Worm (Caenorhabditis elegans): ENCODE measurements around the gene C09B9.85.

Gene C09B9.85

DNA sequence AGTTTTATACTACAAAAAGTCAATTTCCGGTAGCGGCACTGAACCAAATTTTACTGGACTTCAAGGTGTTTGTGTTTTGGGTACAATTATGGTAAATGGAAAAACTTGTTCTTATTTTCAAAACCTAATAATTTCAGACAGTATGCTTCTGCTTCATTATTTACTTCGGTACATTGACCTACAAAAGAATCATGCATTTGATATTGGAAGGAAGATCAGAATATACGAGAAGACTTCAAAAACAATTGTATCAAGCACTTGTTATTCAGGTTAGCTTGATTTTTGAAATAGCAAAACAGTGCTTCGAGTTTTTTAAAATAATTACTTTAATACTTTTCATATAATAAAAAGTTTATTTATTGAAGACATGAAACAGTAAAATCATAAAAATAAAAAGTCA, 32.4 kb downstream of the C09B9.85 start:
- no peak for TF ChIP-seq pes-1 (GFP tag; IDR thresholded peaks at IDR 0.05)

DNA sequence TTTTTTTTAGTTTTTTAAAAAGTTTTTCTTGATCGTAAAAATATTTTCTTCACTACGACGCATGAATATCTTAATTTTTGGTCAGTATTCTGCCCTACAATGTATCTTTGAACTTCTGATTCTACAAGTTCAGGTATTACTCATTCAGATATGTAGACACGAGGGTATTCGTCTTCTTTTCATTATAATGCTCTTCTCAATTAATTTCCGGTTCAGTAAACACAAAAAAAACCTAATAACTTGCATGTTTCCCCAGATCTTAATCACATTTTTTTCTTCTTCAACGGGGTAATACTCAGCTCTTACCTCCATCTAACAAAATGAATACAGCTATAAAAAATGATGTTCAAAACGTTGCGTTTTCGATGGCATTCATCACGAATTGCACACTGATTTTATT, 33.5 kb downstream of the C09B9.85 start, which contains the start of gene str-162:
TSS of gene str-162 (plus strand) at position 301 of the 400 bp plus-strand sequence.
- TF ChIP-seq ets-7 (tag; optimal IDR thresholded peaks at IDR 0.05) (no peak), tbx-11 (GFP tag; IDR thresholded peaks at IDR 0.05) (no peak), ceh-36 (tag; optimal IDR thresholded peaks at IDR 0.05) (no peak), F13C5.2 (tag; optimal IDR thresholded peaks at IDR 0.05) (no peak), ceh-13 (GFP tag; optimal IDR thresholded peaks at IDR 0.05) (no peak), flt-1 (GFP tag; IDR thresholded peaks at IDR 0.05) (no peak), tbx-37 (GFP tag; conservative IDR thresholded peaks at IDR 0.05) (no peak), sea-1 (GFP tag; conservative IDR thresholded peaks at IDR 0.05) (no peak), scrt-1 (GFP tag; IDR thresholded peaks at IDR 0.05) (no peak), hmbx-1 (tag; optimal IDR thresholded peaks at IDR 0.05) (no peak), aly-1 (tag; optimal IDR thresholded peaks at IDR 0.05) (no peak), B0310.2 (tag; optimal IDR thresholded peaks at IDR 0.05) (no peak), hmg-4 (GFP tag; optimal IDR thresholded peaks at IDR 0.05) (no peak), hnd-1 (tag; optimal IDR thresholded peaks at IDR 0.05) (no peak), tra-4 (tag; optimal IDR thresholded peaks at IDR 0.05) (no peak)

DNA sequence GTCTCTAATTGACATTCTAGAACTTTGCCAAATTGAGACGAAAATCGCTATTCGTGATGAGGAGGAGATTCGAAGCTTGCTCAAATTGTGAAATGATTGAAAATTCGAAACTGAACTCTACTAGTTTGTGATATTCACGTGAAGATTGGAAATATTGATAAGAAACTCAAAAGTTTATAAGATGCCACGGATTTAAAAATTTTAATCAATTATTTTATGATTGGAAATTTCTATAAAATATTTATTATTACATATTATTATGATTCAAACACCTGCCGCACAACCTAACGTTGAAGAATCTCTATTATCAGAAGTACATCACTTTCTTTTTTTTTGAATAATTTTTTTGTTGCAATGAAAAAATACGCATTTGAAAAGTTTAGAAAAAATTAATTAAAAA, 37.0 kb downstream of the C09B9.85 start, which contains the start of gene E03H12.7:
TSS of gene E03H12.7 (minus strand) at position 101 of the 400 bp plus-strand sequence.
- TF ChIP-seq tbx-37 (GFP tag; conservative IDR thresholded peaks at IDR 0.05), result no peak
- no peak for TF ChIP-seq hmg-4 (GFP tag; optimal IDR thresholded peaks at IDR 0.05)
- no peak for TF ChIP-seq tra-4 (tag; optimal IDR thresholded peaks at IDR 0.05)
- TF ChIP-seq scrt-1 (GFP tag; IDR thresholded peaks at IDR 0.05), result no peak
- TF ChIP-seq B0310.2 (tag; optimal IDR thresholded peaks at IDR 0.05), result no peak

DNA sequence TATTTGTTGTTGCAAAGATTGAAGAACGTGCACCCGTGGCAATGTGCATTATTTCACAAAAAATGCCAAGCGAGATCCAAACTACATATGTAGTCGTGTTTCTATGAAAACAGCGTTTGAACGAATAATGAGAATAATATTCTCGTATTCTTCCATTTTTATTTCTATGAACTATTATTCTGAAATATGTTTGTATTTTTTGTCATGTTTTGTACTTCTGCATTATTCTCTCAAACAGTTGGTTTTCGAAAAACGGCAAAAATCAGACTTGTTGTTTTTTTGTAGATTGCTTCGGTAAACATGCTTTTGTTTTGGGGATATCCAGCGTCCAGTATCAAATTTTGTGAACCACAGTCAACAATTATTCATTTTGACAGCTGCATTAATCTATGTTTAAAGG, 39.3 kb downstream of the C09B9.85 start, which contains the start of gene clec-177:
TSS of gene clec-177 (plus strand) at position 301 of the 400 bp plus-strand sequence.
- no peak for TF ChIP-seq sea-1 (GFP tag; conservative IDR thresholded peaks at IDR 0.05)
- TF ChIP-seq ceh-36 (tag; optimal IDR thresholded peaks at IDR 0.05), result no peak
- no peak for TF ChIP-seq tra-4 (tag; optimal IDR thresholded peaks at IDR 0.05)
- no peak for TF ChIP-seq hnd-1 (tag; optimal IDR thresholded peaks at IDR 0.05)
- TF ChIP-seq tbx-37 (GFP tag; conservative IDR thresholded peaks at IDR 0.05), result no peak
- no peak for TF ChIP-seq aly-1 (tag; optimal IDR thresholded peaks at IDR 0.05)
- no peak for TF ChIP-seq flt-1 (GFP tag; IDR thresholded peaks at IDR 0.05)
- TF ChIP-seq hmg-4 (GFP tag; optimal IDR thresholded peaks at IDR 0.05), result no peak
- no peak for TF ChIP-seq ceh-13 (GFP tag; optimal IDR thresholded peaks at IDR 0.05)
- TF ChIP-seq tbx-11 (GFP tag; IDR thresholded peaks at IDR 0.05), result no peak
- TF ChIP-seq F13C5.2 (tag; optimal IDR thresholded peaks at IDR 0.05), result no peak
- TF ChIP-seq hmbx-1 (tag; optimal IDR thresholded peaks at IDR 0.05), result no peak
- TF ChIP-seq scrt-1 (GFP tag; IDR thresholded peaks at IDR 0.05), result no peak
- no peak for TF ChIP-seq ets-7 (tag; optimal IDR thresholded peaks at IDR 0.05)
- no peak for TF ChIP-seq B0310.2 (tag; optimal IDR thresholded peaks at IDR 0.05)
- TF ChIP-seq pes-1 (GFP tag; IDR thresholded peaks at IDR 0.05), result no peak
- no peak for TF ChIP-seq ama-1 (optimal IDR thresholded peaks at IDR 0.05)

DNA sequence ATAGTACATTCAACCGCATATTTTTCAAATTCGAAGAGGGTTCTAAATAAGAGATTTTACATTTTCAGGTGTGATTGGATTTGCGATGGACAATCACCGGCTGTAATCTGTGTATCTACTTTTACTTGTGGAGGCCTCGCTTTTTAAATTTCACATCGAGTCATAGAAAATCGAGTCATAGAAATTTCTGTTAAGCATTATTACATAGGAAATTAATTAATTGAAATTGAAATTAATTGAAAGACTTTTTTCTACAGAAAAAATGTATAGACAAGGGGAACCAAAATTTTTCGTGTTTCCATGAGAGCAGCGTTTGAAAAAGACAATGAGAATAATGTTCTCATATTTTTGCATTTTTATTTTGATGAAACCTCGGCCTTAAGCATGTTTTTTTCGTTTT, 41.8 kb downstream of the C09B9.85 start, which contains the start of gene clec-176:
TSS of gene clec-176 (plus strand) at position 301 of the 400 bp plus-strand sequence.
- TF ChIP-seq tbx-11 (GFP tag; IDR thresholded peaks at IDR 0.05) (no peak), scrt-1 (GFP tag; IDR thresholded peaks at IDR 0.05) (no peak), F13C5.2 (tag; optimal IDR thresholded peaks at IDR 0.05) (no peak), B0310.2 (tag; optimal IDR thresholded peaks at IDR 0.05) (no peak), tbx-37 (GFP tag; conservative IDR thresholded peaks at IDR 0.05) (no peak)

DNA sequence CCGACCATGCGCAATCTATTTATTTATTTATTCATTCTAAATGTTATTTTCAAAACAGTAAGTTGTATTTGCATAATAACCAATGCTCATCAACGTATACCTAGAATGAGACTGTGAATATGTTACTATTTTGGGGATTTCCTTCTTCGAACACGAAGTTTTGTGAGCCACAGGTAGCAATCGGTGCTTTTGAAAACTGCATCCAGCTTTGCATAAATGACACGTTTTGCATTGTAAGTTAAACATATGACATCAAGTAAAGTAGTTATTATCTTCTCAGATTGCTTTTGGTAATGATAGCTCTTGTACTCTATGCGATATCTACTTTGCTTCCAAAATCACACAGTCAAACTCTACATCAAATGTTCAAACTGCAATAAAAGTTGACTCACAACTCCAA, 43.1 kb downstream of the C09B9.85 start, which contains the start of gene E03H12.4:
TSS of gene E03H12.4 (plus strand) at position 120 of the 400 bp plus-strand sequence.
- no peak for TF ChIP-seq aly-1 (tag; optimal IDR thresholded peaks at IDR 0.05)
- TF ChIP-seq ets-7 (tag; optimal IDR thresholded peaks at IDR 0.05), result no peak
- TF ChIP-seq tbx-11 (GFP tag; IDR thresholded peaks at IDR 0.05), result no peak
- TF ChIP-seq F13C5.2 (tag; optimal IDR thresholded peaks at IDR 0.05), result no peak
- no peak for TF ChIP-seq flt-1 (GFP tag; IDR thresholded peaks at IDR 0.05)
- TF ChIP-seq hmg-4 (GFP tag; optimal IDR thresholded peaks at IDR 0.05), result no peak
- TF ChIP-seq sea-1 (GFP tag; conservative IDR thresholded peaks at IDR 0.05), result no peak
- TF ChIP-seq hnd-1 (tag; optimal IDR thresholded peaks at IDR 0.05), result no peak
- no peak for TF ChIP-seq pes-1 (GFP tag; IDR thresholded peaks at IDR 0.05)
- TF ChIP-seq tbx-37 (GFP tag; conservative IDR thresholded peaks at IDR 0.05), result no peak

DNA sequence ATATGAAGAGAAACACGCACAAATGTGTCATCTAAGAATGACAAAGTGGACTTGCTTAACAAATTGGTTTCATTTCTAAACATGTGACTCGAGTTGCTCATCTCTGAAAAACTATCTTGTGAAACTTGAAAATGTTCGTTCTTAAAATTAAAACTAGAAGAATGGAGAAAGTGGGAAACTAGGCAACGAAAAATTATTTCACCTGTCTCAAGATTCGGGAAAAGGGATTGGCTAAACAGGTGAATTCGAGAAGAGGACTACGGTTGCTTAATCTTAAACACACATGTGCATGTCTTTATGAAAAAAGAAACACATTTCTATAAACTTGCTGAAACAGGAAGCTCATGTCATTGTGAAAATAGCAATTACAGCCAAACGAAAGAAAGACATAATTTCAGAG, 44.5 kb downstream of the C09B9.85 start, which contains the start of gene srz-24:
TSS of gene srz-24 (minus strand) at position 101 of the 400 bp plus-strand sequence.
- TF ChIP-seq hmbx-1 (tag; optimal IDR thresholded peaks at IDR 0.05) (no peak), ceh-36 (tag; optimal IDR thresholded peaks at IDR 0.05) (no peak), scrt-1 (GFP tag; IDR thresholded peaks at IDR 0.05) (no peak), ceh-13 (GFP tag; optimal IDR thresholded peaks at IDR 0.05) (no peak), F13C5.2 (tag; optimal IDR thresholded peaks at IDR 0.05) (no peak), tbx-37 (GFP tag; conservative IDR thresholded peaks at IDR 0.05) (no peak), ets-7 (tag; optimal IDR thresholded peaks at IDR 0.05) (no peak), ama-1 (optimal IDR thresholded peaks at IDR 0.05) (no peak), hmg-4 (GFP tag; optimal IDR thresholded peaks at IDR 0.05) (no peak), flt-1 (GFP tag; IDR thresholded peaks at IDR 0.05) (no peak)

DNA sequence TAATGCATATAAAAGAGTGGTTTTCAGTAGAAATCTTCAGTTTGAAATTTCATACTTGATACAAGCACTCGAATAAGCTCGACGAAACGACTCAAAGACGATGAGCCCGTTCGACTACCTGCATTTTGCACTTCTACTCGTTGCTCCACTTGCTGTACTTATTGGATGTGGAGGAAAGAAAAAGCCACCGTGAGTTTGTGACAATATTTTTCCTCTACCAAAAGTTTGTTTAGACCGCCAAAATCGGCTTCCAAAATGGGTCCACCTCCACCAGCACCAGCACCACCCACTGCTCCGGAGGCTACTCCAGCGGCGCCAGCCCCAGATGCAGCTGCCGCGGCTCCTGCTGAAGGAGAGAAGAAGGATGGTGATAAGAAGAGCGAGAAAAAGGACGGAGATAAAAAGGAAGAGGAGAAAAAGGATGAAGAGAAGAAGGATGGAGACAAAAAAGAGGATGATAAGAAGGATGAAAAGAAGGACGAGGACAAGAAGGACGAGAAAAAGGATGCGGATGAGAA, 48.3 kb downstream of the C09B9.85 start, which contains the start of gene E03H12.5:
TSS of gene E03H12.5 (plus strand) at position 51 of the 518 bp plus-strand sequence.
- TF ChIP-seq ceh-36 (tag; optimal IDR thresholded peaks at IDR 0.05) (no peak), ama-1 (optimal IDR thresholded peaks at IDR 0.05) (no peak), tbx-11 (GFP tag; IDR thresholded peaks at IDR 0.05) (no peak), ceh-13 (GFP tag; optimal IDR thresholded peaks at IDR 0.05) (no peak), B0310.2 (tag; optimal IDR thresholded peaks at IDR 0.05) (no peak)

All from whole organism, early embryonic.